Fruit fly (Drosophila melanogaster): ENCODE results near the gene Cyp9f3.

Cyp9f3 gene

DNA sequence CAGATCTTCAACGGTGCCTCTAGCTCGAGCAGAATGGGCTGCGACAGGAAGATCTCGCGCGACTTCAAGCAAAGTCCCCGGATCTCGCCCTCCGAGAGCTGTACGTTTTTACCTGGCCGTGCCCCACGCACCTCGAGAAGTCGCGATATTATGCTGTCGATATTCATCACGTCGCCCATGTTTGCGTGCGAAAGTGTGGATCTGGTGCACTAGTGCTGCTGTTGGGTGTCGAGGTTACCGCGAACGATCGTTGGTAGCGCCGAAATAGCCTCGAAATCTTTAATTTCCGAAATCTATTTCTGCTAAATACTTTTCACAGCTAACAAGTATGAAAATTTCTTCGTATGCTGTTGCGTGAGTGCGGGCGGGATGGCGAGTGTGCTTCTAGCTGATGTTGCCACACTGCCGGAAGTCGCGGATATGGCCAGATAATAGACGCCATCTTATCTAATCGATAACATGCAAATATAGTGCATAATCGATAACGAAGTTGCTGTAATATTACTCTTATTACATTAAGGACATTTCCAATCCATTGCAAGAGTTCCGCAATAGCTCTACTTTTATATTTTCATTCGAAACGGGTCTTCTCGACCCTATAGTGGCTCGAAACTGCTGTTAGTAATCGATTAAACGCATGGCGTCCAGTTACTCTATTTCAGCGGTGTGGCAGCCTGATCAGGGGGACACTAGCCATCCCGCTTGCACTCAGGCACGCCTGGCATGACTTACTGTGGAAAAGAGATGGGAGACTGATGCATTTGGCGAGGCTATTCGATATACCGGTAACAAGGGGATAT is 27.0 kb upstream of the Cyp9f3 start, which contains the start of gene Pp1-87B (continued):
- TF ChIP-seq twi (tag; optimal IDR thresholded peaks at IDR 0.05) (peak; percentile 28), inv (GFP tag; IDR thresholded peaks at IDR 0.05; ENCODE audit: partially characterized antibody) (peak; percentile 25; the same call in 1 of the 2 replicates), CG8290 (GFP tag; optimal IDR thresholded peaks at IDR 0.05) (peak; percentile 39), CG8290 (tag; optimal IDR thresholded peaks at IDR 0.05) (peak in 1 of 2 experiments; percentile 46), BEAF-32 (GFP tag; optimal IDR thresholded peaks at IDR 0.05) (peak; percentile 70), CG4730 (GFP tag; IDR thresholded peaks at IDR 0.05) (no peak), vvl (GFP tag; IDR thresholded peaks at IDR 0.05) (peak; percentile 25; the same call in 1 of the 2 replicates), HmgD (GFP tag; optimal IDR thresholded peaks at IDR 0.05) (peak; percentile 40), Spps (tag; optimal IDR thresholded peaks at IDR 0.05) (no peak), CG18476 (GFP tag; optimal IDR thresholded peaks at IDR 0.05) (no peak), CG12299 (tag; optimal IDR thresholded peaks at IDR 0.05) (no peak), mirr (GFP tag; optimal IDR thresholded peaks at IDR 0.05) (peak; percentile 2), kni (GFP tag; optimal IDR thresholded peaks at IDR 0.05) (peak; percentile 70), gro (GFP tag; optimal IDR thresholded peaks at IDR 0.05) (no peak), CG15073 (GFP tag; optimal IDR thresholded peaks at IDR 0.05) (no peak), NC2β (GFP tag; optimal IDR thresholded peaks at IDR 0.05) (no peak), vnd (GFP tag; IDR thresholded peaks at IDR 0.05; ENCODE audit: partially characterized antibody) (peak; percentile 56; the same call in 2 of the 3 replicates), CG2116 (GFP tag; optimal IDR thresholded peaks at IDR 0.05) (peak; percentile 66), amos (GFP tag; IDR thresholded peaks at IDR 0.05; ENCODE audit: partially characterized antibody) (peak; percentile 25; the same call in 1 of the 2 replicates), ap (GFP tag; IDR thresholded peaks at IDR 0.05) (no peak), CG8388 (GFP tag; optimal IDR thresholded peaks at IDR 0.05) (no peak), CG6254 (GFP tag; optimal IDR thresholded peaks at IDR 0.05) (no peak), YL-1 (GFP tag; optimal IDR thresholded peaks at IDR 0.05) (peak; percentile 86), Antp (GFP tag; optimal IDR thresholded peaks at IDR 0.05) (no peak), D19A (tag; optimal IDR thresholded peaks at IDR 0.05) (no peak), CG12104 (GFP tag; optimal IDR thresholded peaks at IDR 0.05) (peak; percentile 36), gfzf (GFP tag; optimal IDR thresholded peaks at IDR 0.05) (peak; percentile 17), grn (GFP tag; optimal IDR thresholded peaks at IDR 0.05) (no peak), CG6654 (GFP tag; optimal IDR thresholded peaks at IDR 0.05) (no peak), H15 (GFP tag; IDR thresholded peaks at IDR 0.05) (no peak), Tbp (GFP tag; optimal IDR thresholded peaks at IDR 0.05) (peak; percentile 21), tll (GFP tag; optimal IDR thresholded peaks at IDR 0.05) (peak; percentile 40 to 98), CG11560 (tag; IDR thresholded peaks at IDR 0.05) (peak; percentile 100), CG4424 (GFP tag; optimal IDR thresholded peaks at IDR 0.05) (peak; percentile 8), gt (GFP tag; IDR thresholded peaks at IDR 0.05) (no peak), CG18619 (GFP tag; optimal IDR thresholded peaks at IDR 0.05) (peak; percentile 37), ato (GFP tag; IDR thresholded peaks at IDR 0.05; ENCODE audit: partially characterized antibody) (no peak), GATAe (GFP tag; conservative IDR thresholded peaks at IDR 0.05) (no peak), CG9876 (GFP tag; optimal IDR thresholded peaks at IDR 0.05) (no peak), slp2 (GFP tag; optimal IDR thresholded peaks at IDR 0.05) (no peak), CG10321 (GFP tag; IDR thresholded peaks at IDR 0.05) (peak; percentile 91), Sry-δ (GFP tag; optimal IDR thresholded peaks at IDR 0.05) (peak; percentile 75), CG11247 (GFP tag; IDR thresholded peaks at IDR 0.05) (no peak), Hr3 (GFP tag; optimal IDR thresholded peaks at IDR 0.05) (no peak), CG7928 (GFP tag; optimal IDR thresholded peaks at IDR 0.05) (no peak), CG17385 (GFP tag; optimal IDR thresholded peaks at IDR 0.05) (no peak), CG9437 (GFP tag; optimal IDR thresholded peaks at IDR 0.05) (peak; percentile 37), CG9609 (GFP tag; optimal IDR thresholded peaks at IDR 0.05) (peak; percentile 30), CG18262 (tag; optimal IDR thresholded peaks at IDR 0.05) (peak; percentile 34), Mes4 (GFP tag; optimal IDR thresholded peaks at IDR 0.05) (no peak)

Data from whole organism, embryonic.